Worm (Caenorhabditis elegans) whole organism, L4 larva: Measurements from ENCODE around the gene F59C12.4.

Experiments used
- F10B5.3 ChIP-seq: sonication (generic microtip); optimal IDR thresholded peaks from 2 replicates; lab custom pipeline; 2016; ENCODE audit warnings: mild to moderate bottlenecking, missing genetic modification characterization, missing compliant biosample characterization
- F26F4.8 ChIP-seq: fragments of 200-800 bp; sonication (Bioruptor generic); conservative IDR thresholded peaks from 2 replicates; pipeline ENCODE4 v1.3.6; 2022; ENCODE audit warnings: missing genetic modification characterization, missing compliant biosample characterization
- F37D6.2 ChIP-seq: sonication (generic microtip); optimal IDR thresholded peaks from 2 replicates; lab custom pipeline; 2016; ENCODE audit warnings: mild to moderate bottlenecking, missing genetic modification characterization, missing compliant biosample characterization
- F49E8.2 ChIP-seq: sonication (generic microtip); optimal IDR thresholded peaks from 2 replicates; lab custom pipeline; 2016; ENCODE audit warnings: missing compliant biosample characterization, mild to moderate bottlenecking, missing genetic modification characterization, borderline replicate concordance
- Y48G9A.11 ChIP-seq: fragments of 200-800 bp; sonication (Bioruptor generic); IDR thresholded peaks from 2 replicates; pipeline ENCODE4 v1.3.6; 2022; ENCODE audit warnings: missing genetic modification reagents, missing genetic modification characterization, missing compliant biosample characterization
- Y5F2A.4 ChIP-seq: fragments of 200-800 bp; sonication (Bioruptor generic); optimal IDR thresholded peaks from 2 replicates; lab custom pipeline; 2018; ENCODE audit warnings: mild to moderate bottlenecking, missing genetic modification characterization, missing compliant biosample characterization
- Y75B8A.6 ChIP-seq: fragments of 200-800 bp; sonication (Bioruptor generic); IDR thresholded peaks from 2 replicates; pipeline ENCODE4 v1.3.6; 2022; ENCODE audit warnings: missing genetic modification reagents, missing genetic modification characterization, missing compliant biosample characterization
- ZK546.5 ChIP-seq, 2 experiments: sonication (generic microtip); optimal IDR thresholded peaks; 2 replicates each; lab custom pipeline; 2017; ENCODE audit warnings: missing biosample characterization in 2 of 2, missing genetic modification characterization in 2 of 2
- aha-1 ChIP-seq: fragments of 150-350 bp; peaks from one replicate; lab custom pipeline; 2014; ENCODE audit warnings: missing biosample characterization, missing genetic modification characterization
- aly-2 ChIP-seq: sonication (generic microtip); optimal IDR thresholded peaks from 2 replicates; lab custom pipeline; 2018; ENCODE audit warnings: missing biosample characterization, missing genetic modification characterization
- ama-1 ChIP-seq: fragments of 150-350 bp; optimal IDR thresholded peaks from 2 replicates; lab custom pipeline; 2014; ENCODE audit warnings: inconsistent platforms, mixed read lengths
- ceh-32 ChIP-seq: sonication (generic microtip); optimal IDR thresholded peaks from 2 replicates; lab custom pipeline; 2016; ENCODE audit warnings: mild to moderate bottlenecking, missing genetic modification characterization, missing compliant biosample characterization; ENCODE audit not compliant: poor library complexity
- ceh-44 ChIP-seq: fragments of 200-800 bp; sonication (Bioruptor generic); IDR thresholded peaks from 2 replicates; pipeline ENCODE4 v1.3.6; 2022; ENCODE audit warnings: missing genetic modification reagents, missing genetic modification characterization, missing compliant biosample characterization
- ceh-82 ChIP-seq: sonication (generic microtip); optimal IDR thresholded peaks from 2 replicates; lab custom pipeline; 2017; ENCODE audit warnings: missing biosample characterization, missing genetic modification characterization
- ctbp-1 ChIP-seq: fragments of 200-800 bp; sonication (Bioruptor generic); IDR thresholded peaks from 2 replicates; pipeline ENCODE4 v1.3.6; 2022; ENCODE audit warnings: missing genetic modification reagents, missing genetic modification characterization, missing compliant biosample characterization
- daf-16 ChIP-seq, 3 experiments: sonication (generic microtip); optimal IDR thresholded peaks; 2 replicates each; lab custom pipeline; 2016 to 2017; ENCODE audit warnings: missing genetic modification characterization in 3 of 3, missing genetic modification reagents in 3 of 3, mild to moderate bottlenecking in 2 of 3, missing compliant biosample characterization in 2 of 3, missing biosample characterization in 1 of 3, moderate library complexity in 1 of 3
- dmd-6 ChIP-seq: fragments of 200-800 bp; sonication (Bioruptor generic); IDR thresholded peaks from 2 replicates; pipeline ENCODE4 v1.3.6; 2022; ENCODE audit warnings: missing genetic modification reagents, missing genetic modification characterization, missing compliant biosample characterization
- dmd-8 ChIP-seq: fragments of 200-800 bp; sonication (Bioruptor generic); IDR thresholded peaks from 2 replicates; pipeline ENCODE4 v1.3.6; 2022; ENCODE audit warnings: missing genetic modification characterization, missing compliant biosample characterization
- dmd-9 ChIP-seq: fragments of 200-800 bp; sonication (Bioruptor generic); IDR thresholded peaks from 2 replicates; pipeline ENCODE4 v1.3.6; 2022; ENCODE audit warnings: missing genetic modification reagents, missing genetic modification characterization, missing compliant biosample characterization
- dve-1 ChIP-seq: sonication (generic microtip); optimal IDR thresholded peaks from 2 replicates; lab custom pipeline; 2017; ENCODE audit warnings: antibody characterized with exemption, mild to moderate bottlenecking, missing genetic modification characterization, missing compliant biosample characterization; ENCODE audit not compliant: insufficient read depth
- egl-43 ChIP-seq: fragments of 200-800 bp; sonication (Bioruptor generic); IDR thresholded peaks from 2 replicates; pipeline ENCODE4 v1.3.6; 2022; ENCODE audit warnings: missing genetic modification reagents, missing genetic modification characterization, missing compliant biosample characterization
- fkh-10 ChIP-seq: fragments of 150-350 bp; optimal IDR thresholded peaks from 2 replicates; lab custom pipeline; 2014; ENCODE audit warnings: missing biosample characterization, missing genetic modification reagents, missing genetic modification characterization
- hlh-11 ChIP-seq: fragments of 200-800 bp; sonication (Bioruptor generic); optimal IDR thresholded peaks from 2 replicates; lab custom pipeline; 2018; ENCODE audit warnings: mild to moderate bottlenecking, missing genetic modification characterization, missing compliant biosample characterization
- jun-1 ChIP-seq: fragments of 150-350 bp; optimal IDR thresholded peaks from 2 replicates; lab custom pipeline; 2014; ENCODE audit warnings: missing biosample characterization, missing genetic modification reagents, missing genetic modification characterization
- lim-7 ChIP-seq: fragments of 200-800 bp; sonication (Bioruptor generic); IDR thresholded peaks from 2 replicates; pipeline ENCODE4 v1.3.6; 2022; ENCODE audit warnings: missing genetic modification characterization, missing compliant biosample characterization
- lin-13 ChIP-seq: fragments of 150-350 bp; optimal IDR thresholded peaks from 2 replicates; lab custom pipeline; 2014; ENCODE audit warnings: missing biosample characterization, missing genetic modification reagents, missing genetic modification characterization
- lin-29 ChIP-seq: fragments of 200-800 bp; sonication (Bioruptor generic); IDR thresholded peaks from 2 replicates; pipeline ENCODE4 v1.3.6; 2022; ENCODE audit warnings: missing genetic modification reagents, missing genetic modification characterization, missing compliant biosample characterization
- lin-38 ChIP-seq: fragments of 200-800 bp; sonication (Bioruptor generic); IDR thresholded peaks from 2 replicates; pipeline ENCODE4 v1.3.6; 2022; ENCODE audit warnings: missing genetic modification reagents, missing genetic modification characterization, missing compliant biosample characterization
- mdt-29 ChIP-seq: fragments of 200-800 bp; sonication (Bioruptor generic); IDR thresholded peaks from 2 replicates; pipeline ENCODE4 v1.3.6; 2022; ENCODE audit warnings: missing genetic modification reagents, missing genetic modification characterization, missing compliant biosample characterization
- nhr-237 ChIP-seq: sonication (generic microtip); optimal IDR thresholded peaks from 2 replicates; lab custom pipeline; 2017; ENCODE audit warnings: missing biosample characterization, missing genetic modification characterization
- nhr-28 ChIP-seq: fragments of 150-350 bp; optimal IDR thresholded peaks from 2 replicates; lab custom pipeline; 2014; ENCODE audit warnings: missing biosample characterization, missing genetic modification characterization
- nhr-41 ChIP-seq: fragments of 200-800 bp; sonication (Bioruptor generic); IDR thresholded peaks from 2 replicates; pipeline ENCODE4 v1.3.6; 2022; ENCODE audit warnings: missing genetic modification reagents, missing genetic modification characterization, missing compliant biosample characterization
- nhr-6 ChIP-seq: fragments of 150-350 bp; optimal IDR thresholded peaks from 2 replicates; lab custom pipeline; 2014; ENCODE audit warnings: missing biosample characterization, missing genetic modification characterization
- saeg-2 ChIP-seq: fragments of 200-800 bp; sonication (Bioruptor generic); IDR thresholded peaks from 2 replicates; pipeline ENCODE4 v1.3.6; 2022; ENCODE audit warnings: missing genetic modification reagents, missing genetic modification characterization, missing compliant biosample characterization
- set-16 ChIP-seq: fragments of 200-800 bp; sonication (Bioruptor generic); IDR thresholded peaks from 2 replicates; pipeline ENCODE4 v1.3.6; 2022; ENCODE audit warnings: missing genetic modification reagents, missing genetic modification characterization, missing compliant biosample characterization
- snpc-1.2 ChIP-seq: fragments of 200-800 bp; sonication (Bioruptor generic); IDR thresholded peaks from 2 replicates; pipeline ENCODE4 v1.3.6; 2022; ENCODE audit warnings: missing genetic modification reagents, missing genetic modification characterization, missing compliant biosample characterization
- tra-1 ChIP-seq: fragments of 200-800 bp; sonication (Bioruptor generic); IDR thresholded peaks from 2 replicates; pipeline ENCODE4 v1.3.6; 2022; ENCODE audit warnings: missing genetic modification reagents, missing genetic modification characterization, missing compliant biosample characterization
- unc-39 ChIP-seq: sonication (generic microtip); optimal IDR thresholded peaks from 2 replicates; lab custom pipeline; 2017; ENCODE audit warnings: missing biosample characterization, missing genetic modification characterization
- unc-62 ChIP-seq, 3 experiments: fragments of 150-350 bp in 1 of 3; sonication (generic microtip); optimal IDR thresholded peaks in 2 of 3; peaks in 1 of 3; 1 replicate in 1 of 3; 2 replicates in 2 of 3; lab custom pipeline; 2014 to 2017; ENCODE audit warnings: missing biosample characterization in 3 of 3, missing genetic modification characterization in 3 of 3, missing genetic modification reagents in 3 of 3, missing genotype in 1 of 3
- vab-7 ChIP-seq: fragments of 200-800 bp; sonication (Bioruptor generic); IDR thresholded peaks from 2 replicates; pipeline ENCODE4 v1.3.6; 2022; ENCODE audit warnings: missing genetic modification reagents, missing genetic modification characterization, missing compliant biosample characterization
- zfp-2 ChIP-seq: sonication (generic microtip); optimal IDR thresholded peaks from 2 replicates; lab custom pipeline; 2016; ENCODE audit warnings: mild to moderate bottlenecking, missing genetic modification characterization, missing compliant biosample characterization
- zfp-3 ChIP-seq: fragments of 200-800 bp; sonication (Bioruptor generic); conservative IDR thresholded peaks from 2 replicates; pipeline ENCODE4 v1.3.6; 2022; ENCODE audit warnings: missing genetic modification reagents, missing genetic modification characterization, missing compliant biosample characterization
- zip-11 ChIP-seq: fragments of 200-800 bp; sonication (Bioruptor generic); IDR thresholded peaks from 2 replicates; pipeline ENCODE4 v1.3.6; 2022; ENCODE audit warnings: missing genetic modification characterization, missing compliant biosample characterization
- zip-2 ChIP-seq: fragments of 150-350 bp; optimal IDR thresholded peaks from 2 replicates; lab custom pipeline; 2014; ENCODE audit warnings: missing biosample characterization, missing genetic modification characterization

F59C12.4 gene

DNA sequence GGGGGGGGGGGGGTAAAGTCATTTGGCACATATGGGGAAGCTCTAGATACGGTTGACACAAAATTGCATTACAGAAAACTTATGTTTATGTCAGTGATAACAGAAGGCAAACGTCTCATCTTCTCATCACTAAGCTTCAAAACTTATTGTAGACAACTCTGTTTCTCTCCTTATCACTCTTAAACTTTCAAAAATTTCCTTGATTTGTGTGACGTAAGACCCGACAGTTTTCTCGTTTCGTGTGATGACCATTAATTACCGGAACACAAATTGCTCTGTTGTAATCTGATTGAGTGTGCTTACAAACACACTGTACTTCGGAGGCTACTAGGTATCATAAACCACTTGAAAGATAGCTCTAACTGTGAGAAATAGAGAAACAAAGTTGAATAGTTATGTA is 42.5 kb upstream of the F59C12.4 start (continued):
- TF ChIP-seq daf-16 (GFP tag; optimal IDR thresholded peaks at IDR 0.05; lab: Kevin White, UChicago) (no peak), daf-16 (tag; optimal IDR thresholded peaks at IDR 0.05; lab: Kevin White, UChicago) (peak; percentile 72), nhr-28 (tag; lab: Kevin White, UChicago) (peak; percentile 62), nhr-237 (no peak), dve-1 (tag; lab: Kevin White, UChicago) (peak; percentile 69), zfp-3 (GFP tag; lab: Robert Waterston, UW) (no peak), tra-1 (no peak), ama-1 (lab: Kevin White, UChicago) (no peak), lin-29 (GFP tag; lab: Robert Waterston, UW) (no peak), hlh-11 (tag; lab: Kevin White, UChicago) (peak; percentile 51), zip-2 (tag; lab: Kevin White, UChicago) (no peak), Y75B8A.6 (GFP tag; lab: Robert Waterston, UW) (no peak), vab-7 (GFP tag; lab: Robert Waterston, UW) (no peak), F49E8.2 (tag; lab: Kevin White, UChicago) (no peak), dmd-6 (GFP tag; lab: Robert Waterston, UW) (peak; percentile 67), ctbp-1 (GFP tag; lab: Robert Waterston, UW) (no peak), lin-13 (GFP tag; lab: Kevin White, UChicago) (no peak), zip-11 (GFP tag; lab: Robert Waterston, UW) (no peak), saeg-2 (GFP tag; lab: Robert Waterston, UW) (no peak)

DNA sequence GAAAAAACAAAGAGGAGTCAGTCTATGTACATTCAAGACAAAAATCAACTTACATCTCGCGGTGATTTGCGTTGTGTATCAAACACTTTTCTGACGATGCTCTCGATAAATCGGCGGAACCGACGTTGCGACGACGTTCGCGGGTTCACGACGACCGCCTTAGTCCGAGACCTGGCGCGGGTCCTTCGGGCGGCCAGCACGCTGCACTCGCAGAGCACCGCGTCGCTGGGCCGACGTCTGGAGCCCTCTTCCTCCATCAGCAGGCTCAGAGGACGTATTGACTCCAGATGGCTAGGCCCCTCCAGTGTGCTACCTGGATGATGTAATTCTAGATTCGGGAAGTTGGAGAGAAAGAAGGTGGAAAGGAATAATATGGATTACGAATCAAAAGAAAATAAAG is 40.8 kb upstream of the F59C12.4 start:
- no peak for TF ChIP-seq ceh-32 (tag; lab: Kevin White, UChicago)
- TF ChIP-seq lin-38 (GFP tag; lab: Robert Waterston, UW): no peak
- TF ChIP-seq lim-7: 0 out of 2 replicates have a peak, but pooled peaks have one; percentile 48
- peak; percentile 96 for TF ChIP-seq set-16 (GFP tag; lab: Robert Waterston, UW)
- no peak for TF ChIP-seq ctbp-1 (GFP tag; lab: Robert Waterston, UW)
- TF ChIP-seq dmd-9: no peak
- TF ChIP-seq egl-43 (GFP tag; lab: Robert Waterston, UW): peak; percentile 70; the same call in 1 of the 2 replicates

DNA sequence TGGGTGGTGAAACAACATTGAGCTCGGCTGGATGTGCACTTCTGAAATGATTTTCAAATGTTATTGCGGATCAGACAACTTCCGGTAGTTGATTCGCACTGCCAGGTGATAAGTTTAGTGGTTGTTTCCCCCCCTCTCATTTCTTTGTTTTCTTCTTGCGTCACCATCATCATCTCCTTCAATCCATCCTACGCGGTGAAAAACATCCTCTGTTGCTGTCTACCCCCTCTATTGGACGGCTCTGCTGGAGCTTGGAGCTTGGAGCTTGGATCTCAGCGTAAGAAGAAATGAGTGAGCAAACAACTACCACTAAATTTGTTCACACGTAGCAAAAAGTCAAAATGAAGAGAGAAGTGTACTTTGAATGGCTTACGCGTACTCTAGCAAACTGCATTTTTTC is 39.3 kb upstream of the F59C12.4 start:
- TF ChIP-seq ceh-82 (tag; lab: Kevin White, UChicago) (no peak), ama-1 (lab: Kevin White, UChicago) (no peak), unc-62 (GFP tag; optimal IDR thresholded peaks at IDR 0.05 in 1 of 2; lab: Kevin White, UChicago) (peak in 1 of 2 experiments; percentile 25), unc-62 (tag; optimal IDR thresholded peaks at IDR 0.05; lab: Kevin White, UChicago) (no peak), daf-16 (GFP tag; optimal IDR thresholded peaks at IDR 0.05; lab: Kevin White, UChicago) (peak in 1 of 2 experiments; percentile 52), daf-16 (tag; optimal IDR thresholded peaks at IDR 0.05; lab: Kevin White, UChicago) (no peak), snpc-1.2 (no peak), aha-1 (tag; lab: Kevin White, UChicago) (peak; percentile 43)

DNA sequence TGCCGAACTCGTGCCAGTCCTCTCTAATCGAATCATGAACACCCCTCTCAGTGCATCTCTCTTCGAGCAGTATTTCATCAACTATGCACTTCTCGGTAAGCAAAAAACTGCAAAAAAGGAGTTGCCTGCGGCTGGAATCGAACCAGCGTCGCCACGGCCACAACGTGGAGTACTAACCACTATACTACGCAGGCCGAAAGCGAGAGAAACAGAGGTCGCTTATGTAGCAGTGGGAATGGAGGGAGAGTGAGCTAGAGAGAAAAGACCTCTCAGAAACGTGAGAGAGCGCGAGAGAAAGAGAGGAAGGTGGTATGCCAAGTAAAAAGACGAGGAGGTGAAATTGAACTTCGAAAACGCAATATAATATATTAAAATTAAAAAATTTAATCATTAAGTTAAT is 32.3 kb upstream of the F59C12.4 start:
- TF ChIP-seq ctbp-1 (GFP tag; lab: Robert Waterston, UW) (peak; percentile 87), mdt-29 (GFP tag; lab: Robert Waterston, UW) (peak; percentile 70; the same call in 1 of the 2 replicates), ceh-44 (GFP tag; lab: Robert Waterston, UW) (peak; percentile 85), lin-13 (GFP tag; lab: Kevin White, UChicago) (peak; percentile 51), zfp-2 (tag; lab: Kevin White, UChicago) (peak; percentile 31), F10B5.3 (tag; lab: Kevin White, UChicago) (peak; percentile 35), aly-2 (no peak), lin-29 (GFP tag; lab: Robert Waterston, UW) (peak; percentile 60; the same call in 1 of the 2 replicates), unc-39 (tag; lab: Kevin White, UChicago) (no peak), Y5F2A.4 (peak; percentile 55), ZK546.5 (tag; optimal IDR thresholded peaks at IDR 0.05; lab: Kevin White, UChicago) (no peak), F37D6.2 (tag; lab: Kevin White, UChicago) (peak; percentile 74), ceh-82 (tag; lab: Kevin White, UChicago) (no peak), jun-1 (peak; percentile 59), F26F4.8 (peak; percentile 61; the same call in 1 of the 2 replicates), dmd-8 (GFP tag; lab: Robert Waterston, UW) (peak; percentile 96), Y48G9A.11 (GFP tag; lab: Robert Waterston, UW) (peak; percentile 64), fkh-10 (GFP tag; lab: Kevin White, UChicago) (peak; percentile 72), F49E8.2 (tag; lab: Kevin White, UChicago) (peak; percentile 33), nhr-6 (tag; lab: Kevin White, UChicago) (peak; percentile 35), unc-62 (GFP tag; optimal IDR thresholded peaks at IDR 0.05 in 1 of 2; lab: Kevin White, UChicago) (peak in 1 of 2 experiments; percentile 21), unc-62 (tag; optimal IDR thresholded peaks at IDR 0.05; lab: Kevin White, UChicago) (no peak), nhr-41 (GFP tag; lab: Robert Waterston, UW) (peak; percentile 75; the same call in 1 of the 2 replicates)
